Worm (Caenorhabditis elegans): Measurements from ENCODE around the gene R03D7.2.
"Not testable (repeated sequence)": the region's sequence is repeated elsewhere in the genome, so short reads cannot be mapped to it uniquely, and the experiment has no call there.

Gene R03D7.2

DNA sequence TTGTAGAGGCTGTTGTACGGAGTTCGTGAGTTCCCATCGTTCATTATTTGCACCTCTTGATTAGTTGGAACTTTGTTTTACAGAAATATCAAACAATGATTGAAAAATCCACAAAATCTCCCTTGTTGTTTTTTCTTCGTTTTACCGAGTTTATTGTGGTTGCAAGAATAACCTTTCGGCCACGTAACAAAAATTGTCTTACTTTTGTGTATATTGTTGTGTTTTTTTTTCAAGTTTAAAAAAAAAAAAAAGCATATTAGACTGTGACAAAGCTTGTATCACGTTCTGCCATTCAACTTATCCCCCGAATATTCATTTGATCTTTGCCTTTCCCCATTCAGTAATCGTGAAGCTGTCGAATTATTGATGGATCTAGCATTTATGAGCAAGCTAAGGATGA lies 17.8 kb downstream of the R03D7.2 start, which contains the start of gene F44F4.10:
Gene F44F4.10, minus strand, starts transcription at position 101 of the 400 bp plus-strand sequence.
- TF ChIP-seq W03F9.2 (tag; optimal IDR thresholded peaks at IDR 0.05) (no peak), dao-5 (tag; optimal IDR thresholded peaks at IDR 0.05) (no peak), him-1 (tag; optimal IDR thresholded peaks at IDR 0.05) (no peak)

DNA sequence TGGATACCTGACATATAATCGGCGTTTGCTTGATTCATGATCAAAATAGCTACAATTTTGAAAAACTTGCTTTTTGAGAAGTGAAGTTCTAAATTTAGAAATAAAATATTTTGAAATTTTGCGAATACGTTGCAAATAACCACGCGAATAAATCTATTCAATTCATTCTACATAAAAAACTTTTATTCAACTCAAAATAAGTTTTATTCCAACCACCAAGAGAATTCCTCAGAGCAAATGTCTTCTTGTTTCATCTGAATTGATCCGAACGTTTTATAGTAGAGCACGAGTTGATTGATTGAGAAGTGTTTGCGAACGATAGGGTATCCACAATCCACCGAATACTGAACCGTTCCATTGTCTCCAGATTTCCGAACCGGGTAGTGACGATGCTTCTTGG lies 19.3 kb downstream of the R03D7.2 start, which contains the start of gene F44F4.9:
Gene F44F4.9, minus strand, starts transcription at position 101 of the 400 bp plus-strand sequence.
- TF ChIP-seq W03F9.2 (tag; optimal IDR thresholded peaks at IDR 0.05) (no peak), dao-5 (tag; optimal IDR thresholded peaks at IDR 0.05) (no peak)

DNA sequence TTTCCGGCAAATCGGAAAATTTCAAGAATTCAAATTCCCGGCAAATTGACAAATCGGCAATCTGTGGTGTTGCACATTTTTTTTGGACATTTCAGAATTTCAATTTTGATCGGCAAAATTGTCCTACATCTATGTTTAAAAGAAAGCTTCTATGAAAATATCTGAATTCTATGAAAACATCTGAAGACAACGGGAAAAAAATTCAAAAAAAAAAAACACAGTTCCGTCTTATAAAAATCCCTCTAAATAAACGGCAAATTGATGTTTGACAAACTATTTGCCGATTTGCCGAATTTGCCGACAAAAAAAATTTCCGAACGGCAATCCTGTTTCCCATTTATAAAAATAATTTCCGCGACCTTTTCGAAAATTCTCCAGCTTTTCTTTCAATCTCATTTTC lies 20.6 kb downstream of the R03D7.2 start, which contains the start of gene F44F4.15:
Gene F44F4.15, plus strand, starts transcription at position 301 of the 400 bp plus-strand sequence.
- TF ChIP-seq W03F9.2 (tag; optimal IDR thresholded peaks at IDR 0.05) = no peak
- TF ChIP-seq him-1 (tag; optimal IDR thresholded peaks at IDR 0.05) = no peak
- no peak for TF ChIP-seq dao-5 (tag; optimal IDR thresholded peaks at IDR 0.05)

DNA sequence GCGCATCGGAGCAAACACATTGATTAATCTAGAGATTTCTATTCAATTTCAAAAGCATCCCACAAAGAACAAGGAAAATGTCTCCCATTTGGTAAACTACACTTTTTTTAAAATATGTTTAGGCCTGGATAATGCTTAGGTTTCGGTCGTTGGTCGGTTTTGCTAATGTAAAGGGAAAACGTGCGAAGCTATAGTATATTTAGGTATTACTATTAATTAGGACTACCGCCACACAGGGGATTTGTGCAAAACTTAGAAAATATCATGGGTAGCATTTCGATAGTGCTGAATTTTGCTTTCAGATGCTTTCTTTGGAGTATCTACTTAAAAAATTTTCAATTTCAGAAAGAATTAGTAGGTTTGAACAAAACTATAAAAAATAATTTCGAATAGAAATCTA lies 22.0 kb downstream of the R03D7.2 start:
- TF ChIP-seq W03F9.2 (tag; optimal IDR thresholded peaks at IDR 0.05) (no peak), him-1 (tag; optimal IDR thresholded peaks at IDR 0.05) (no peak), dao-5 (tag; optimal IDR thresholded peaks at IDR 0.05) (no peak)

DNA sequence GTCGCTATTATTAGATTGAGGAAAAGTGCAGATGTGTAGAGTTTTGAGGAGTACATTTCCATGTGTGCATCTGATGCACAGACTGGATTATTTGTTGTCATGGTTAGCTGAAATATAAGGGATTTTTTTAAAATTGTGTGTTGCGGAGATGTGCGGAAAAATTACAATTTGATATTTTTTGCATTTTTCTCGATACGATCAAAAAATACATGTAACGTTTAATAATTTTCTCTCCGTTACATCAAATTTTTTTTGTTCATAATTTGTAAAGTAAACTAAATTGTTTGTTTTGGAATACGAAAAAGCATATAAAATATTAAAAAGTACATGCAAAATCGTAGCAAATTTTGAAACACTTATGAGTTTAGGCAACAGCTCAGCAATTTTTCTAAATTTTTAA lies 24.8 kb downstream of the R03D7.2 start, which contains the start of gene sra-11:
Gene sra-11, minus strand, starts transcription at position 101 of the 400 bp plus-strand sequence.
- TF ChIP-seq W03F9.2 (tag; optimal IDR thresholded peaks at IDR 0.05) (no peak), dao-5 (tag; optimal IDR thresholded peaks at IDR 0.05) (no peak), him-1 (tag; optimal IDR thresholded peaks at IDR 0.05) (no peak)

DNA sequence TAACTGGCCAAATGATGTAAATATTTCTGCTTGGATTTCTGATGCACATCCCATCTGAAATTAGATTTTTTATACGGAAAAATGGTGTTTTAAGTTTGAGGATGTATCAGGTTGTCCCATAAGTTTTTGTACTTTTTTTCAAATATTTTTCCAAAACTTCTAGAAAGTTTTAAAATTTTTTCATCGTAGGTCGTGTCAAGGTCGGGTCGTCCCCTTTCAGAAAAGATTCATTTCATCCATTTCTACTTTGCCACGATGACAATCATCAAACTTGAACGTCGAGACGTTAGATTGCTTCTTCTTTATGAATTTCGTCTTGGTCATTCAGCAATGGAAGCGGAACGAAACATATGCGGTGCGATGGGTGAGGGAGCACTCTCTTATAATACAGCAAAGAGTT lies 30.6 kb downstream of the R03D7.2 start, which contains the start of gene sra-12:
Gene sra-12, minus strand, starts transcription at position 101 of the 400 bp plus-strand sequence.
- TF ChIP-seq dao-5, him-1, W03F9.2 (tag; optimal IDR thresholded peaks at IDR 0.05): not testable (repeated sequence)

DNA sequence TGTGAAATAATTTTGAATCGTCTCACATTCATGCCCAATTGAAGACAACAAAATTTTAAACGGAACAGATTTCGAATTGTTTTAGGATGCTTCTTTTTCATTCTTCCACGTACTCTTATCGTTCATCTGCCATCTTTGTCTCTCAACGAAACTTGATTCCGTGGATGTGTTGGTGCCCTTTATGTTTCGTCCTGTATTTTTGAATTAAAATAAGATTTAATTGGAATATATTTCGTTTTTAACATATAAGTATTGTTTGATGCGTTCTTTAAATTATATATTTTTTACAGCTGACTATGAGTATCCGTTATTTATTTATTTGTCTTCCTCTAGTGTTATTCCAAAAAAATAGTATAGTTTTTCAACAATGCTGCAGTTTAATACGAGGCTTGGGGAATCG lies 32.9 kb downstream of the R03D7.2 start, which contains the start of gene gly-1:
Gene gly-1, minus strand, starts transcription at position 101 of the 400 bp plus-strand sequence.
- no peak for TF ChIP-seq him-1 (tag; optimal IDR thresholded peaks at IDR 0.05)

DNA sequence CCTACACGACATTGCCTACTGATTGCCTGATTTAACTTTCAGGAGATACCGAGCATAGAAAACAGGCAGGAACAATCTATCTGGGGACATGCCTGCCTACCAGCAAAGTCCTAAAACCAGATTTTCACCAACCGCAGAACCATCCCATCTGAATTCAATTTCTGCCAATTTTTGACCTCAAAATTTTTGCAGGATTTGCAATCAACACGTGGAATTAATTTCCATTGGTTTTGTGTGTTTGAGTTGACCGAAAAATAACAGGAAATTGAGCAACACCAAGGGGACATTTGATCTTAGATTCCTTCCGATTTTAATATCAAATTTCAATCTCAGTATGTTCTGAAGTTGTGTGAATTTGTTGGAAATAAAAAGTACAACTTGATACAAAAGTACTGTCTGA lies 36.0 kb downstream of the R03D7.2 start:
- TF ChIP-seq dao-5 (tag; optimal IDR thresholded peaks at IDR 0.05) = no peak
- TF ChIP-seq him-1 (tag; optimal IDR thresholded peaks at IDR 0.05) = no peak
- TF ChIP-seq W03F9.2 (tag; optimal IDR thresholded peaks at IDR 0.05) = no peak

DNA sequence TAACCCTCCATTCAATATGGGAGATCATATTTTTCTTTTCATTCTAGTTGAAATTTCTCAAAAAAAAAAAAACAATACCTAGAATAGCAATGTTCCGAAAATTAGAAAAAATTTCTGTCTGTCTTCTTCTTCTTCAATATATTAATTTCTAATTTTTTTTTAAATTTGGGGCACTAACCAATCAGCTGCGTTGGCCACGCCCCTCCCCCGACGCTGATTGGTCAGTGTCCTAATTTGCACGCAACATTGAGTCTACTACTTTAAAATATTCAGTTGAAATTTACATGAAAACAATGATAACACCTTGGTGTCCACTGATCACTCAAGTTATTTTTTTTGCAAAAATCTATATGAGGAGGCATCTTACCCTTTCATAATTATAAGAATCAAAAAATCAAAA lies 39.0 kb downstream of the R03D7.2 start:
- TF ChIP-seq dao-5 (tag; optimal IDR thresholded peaks at IDR 0.05) = no peak
- no peak for TF ChIP-seq W03F9.2 (tag; optimal IDR thresholded peaks at IDR 0.05)
- TF ChIP-seq him-1 (tag; optimal IDR thresholded peaks at IDR 0.05) = no peak

DNA sequence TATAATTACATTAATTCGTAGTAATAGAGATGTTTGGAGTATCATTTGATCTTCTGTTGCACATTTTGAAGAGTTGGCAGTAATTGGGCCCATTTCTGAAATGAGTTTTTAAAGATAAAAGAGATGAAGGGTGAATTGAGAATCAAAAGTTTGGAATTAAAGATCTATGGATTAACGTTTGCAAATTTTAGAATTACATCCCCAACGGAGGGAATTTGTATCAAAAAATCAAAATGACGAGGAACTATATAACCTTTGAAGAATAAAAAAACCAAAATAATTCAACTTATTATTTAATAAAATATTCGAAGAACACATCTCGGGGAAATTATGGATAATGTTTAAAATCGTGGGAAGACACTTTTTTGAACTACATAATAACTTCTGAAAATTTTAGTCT lies 40.0 kb downstream of the R03D7.2 start, which contains the start of gene sra-10:
Gene sra-10, minus strand, starts transcription at position 101 of the 400 bp plus-strand sequence.
- TF ChIP-seq dao-5 (tag; optimal IDR thresholded peaks at IDR 0.05) (no peak), him-1 (tag; optimal IDR thresholded peaks at IDR 0.05) (no peak), W03F9.2 (tag; optimal IDR thresholded peaks at IDR 0.05) (no peak)

DNA sequence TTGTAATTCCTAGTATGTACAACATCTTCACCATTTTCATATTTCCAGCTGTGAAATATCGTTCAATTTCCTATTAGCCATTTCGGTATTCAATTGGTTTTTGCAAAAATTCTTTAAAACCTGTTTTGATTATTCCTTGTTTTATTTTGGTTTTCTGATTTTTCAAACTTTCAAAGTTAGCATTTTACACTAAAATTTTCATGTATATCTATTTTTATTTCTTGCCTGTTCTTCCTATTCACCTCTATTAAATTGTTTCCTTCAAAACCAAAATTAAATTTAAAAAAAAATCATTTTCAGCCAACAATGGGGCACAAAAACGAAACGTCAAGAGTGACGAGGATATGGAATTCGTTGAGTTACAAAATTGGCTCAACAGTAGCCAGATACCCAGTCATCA lies 46.0 kb downstream of the R03D7.2 start, which contains the start of gene ptr-8:
Gene ptr-8, plus strand, starts transcription at position 301 of the 400 bp plus-strand sequence.
- TF ChIP-seq dao-5 (tag; optimal IDR thresholded peaks at IDR 0.05) = no peak
- no peak for TF ChIP-seq W03F9.2 (tag; optimal IDR thresholded peaks at IDR 0.05)
- no peak for TF ChIP-seq him-1 (tag; optimal IDR thresholded peaks at IDR 0.05)

DNA sequence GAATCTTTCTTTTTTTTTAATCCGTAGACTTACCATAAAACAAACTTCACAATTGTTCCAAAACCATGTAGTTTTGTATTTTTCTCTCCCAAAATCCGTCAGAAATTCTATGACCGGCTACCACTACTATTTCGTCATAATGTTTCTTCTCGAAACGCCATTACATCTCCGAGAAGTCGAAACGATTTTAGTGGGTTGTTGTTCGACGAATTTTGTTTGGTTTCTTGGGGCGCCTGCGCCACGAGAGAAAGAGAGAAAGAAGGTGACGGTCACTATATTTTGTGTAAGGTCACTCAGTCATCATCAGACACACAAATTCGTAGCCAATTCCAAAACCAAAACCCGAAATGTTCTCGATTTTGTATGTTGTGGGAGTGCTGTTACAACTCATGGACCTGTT lies 47.9 kb downstream of the R03D7.2 start:
- no peak for TF ChIP-seq dao-5 (tag; optimal IDR thresholded peaks at IDR 0.05)
- no peak for TF ChIP-seq him-1 (tag; optimal IDR thresholded peaks at IDR 0.05)
- TF ChIP-seq W03F9.2 (tag; optimal IDR thresholded peaks at IDR 0.05) = no peak

DNA sequence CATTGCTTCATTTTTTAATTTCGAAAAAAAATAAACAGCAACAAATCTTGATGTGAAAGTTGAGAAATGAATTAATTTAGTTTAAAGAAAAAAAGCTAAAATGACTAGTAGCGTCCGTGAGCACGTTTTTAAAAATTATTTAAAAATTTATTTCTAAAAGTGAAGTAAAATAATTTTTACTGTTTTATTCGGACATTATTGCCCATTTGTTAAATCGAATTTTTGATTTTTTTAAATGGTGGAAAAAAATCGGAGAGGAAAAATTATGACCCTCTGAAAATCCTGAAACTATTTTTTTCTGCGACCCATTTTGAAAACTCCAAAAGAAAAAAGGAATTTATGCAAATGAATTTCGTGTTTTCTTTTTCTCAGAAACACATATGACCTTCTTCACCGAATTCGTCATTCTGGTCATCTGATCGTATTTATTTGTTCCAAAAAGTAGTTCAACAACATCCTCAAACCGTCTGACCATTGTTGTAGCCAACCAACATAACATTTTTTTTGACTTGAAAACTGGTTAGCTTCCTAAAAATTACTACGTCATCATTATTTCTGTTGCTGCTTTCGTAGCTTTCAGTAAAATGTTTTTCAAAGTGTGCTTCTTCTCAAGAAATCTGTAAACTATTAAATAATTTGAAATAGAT lies 49.0 kb downstream of the R03D7.2 start, which contains the start of gene F44F4.3:
Gene F44F4.3, minus strand, starts transcription at position 51 of the 647 bp plus-strand sequence.
- no peak for TF ChIP-seq dao-5 (tag; optimal IDR thresholded peaks at IDR 0.05)
- TF ChIP-seq W03F9.2 (tag; optimal IDR thresholded peaks at IDR 0.05) = no peak
- no peak for TF ChIP-seq him-1 (tag; optimal IDR thresholded peaks at IDR 0.05)

DNA sequence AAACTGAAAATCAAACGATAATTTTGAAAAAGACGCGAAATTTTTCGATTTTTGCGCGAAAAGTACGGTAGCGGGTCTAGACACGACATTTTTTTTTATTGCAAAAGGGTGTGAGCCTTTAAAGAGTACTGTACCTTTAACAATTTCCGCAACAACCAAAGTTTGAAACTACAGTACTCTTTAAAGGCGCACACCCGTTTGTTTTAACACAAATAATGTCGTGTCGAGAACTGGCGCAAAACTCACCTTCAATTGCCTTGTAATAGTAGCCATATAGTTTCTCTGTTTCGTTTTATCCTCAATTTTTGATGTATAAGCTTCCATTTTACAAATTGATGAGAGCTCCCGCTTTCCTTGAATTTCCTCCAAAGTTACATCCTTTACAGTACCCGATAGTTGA lies 49.7 kb downstream of the R03D7.2 start:
- TF ChIP-seq him-1 (tag; optimal IDR thresholded peaks at IDR 0.05) = no peak
- TF ChIP-seq dao-5 (tag; optimal IDR thresholded peaks at IDR 0.05) = no peak
- no peak for TF ChIP-seq W03F9.2 (tag; optimal IDR thresholded peaks at IDR 0.05)

All from whole organism, L4/young adult.